Fruit fly (Drosophila melanogaster): ENCODE results near the gene CG8001.

The CG8001 gene

dm6 chr3L:1794943-1795696 lies 39.2 kb downstream of the CG8001 start, which contains the start of the genes alpha-Spec, dlt and Cdc37:
Gene alpha-Spec (minus strand): TSS chr3L:1795328.
Gene dlt (minus strand): TSS chr3L:1795328.
Gene Cdc37 (plus strand): TSS chr3L:1795392.
- no peak for TF ChIP-seq Clk (GFP tag; optimal IDR thresholded peaks at IDR 0.05)
- TF ChIP-seq Mnt (GFP tag; optimal IDR thresholded peaks at IDR 0.05) = peak; percentile 16
- peak; percentile 22 for TF ChIP-seq CG33017 (tag; optimal IDR thresholded peaks at IDR 0.05)
- peak; percentile 44 for TF ChIP-seq CG12768 (GFP tag; optimal IDR thresholded peaks at IDR 0.05)
- peak; percentile 50 for TF ChIP-seq CG7101 (tag; optimal IDR thresholded peaks at IDR 0.05)
- no peak for TF ChIP-seq toe (GFP tag; optimal IDR thresholded peaks at IDR 0.05)
- TF ChIP-seq CG11617 (GFP tag; optimal IDR thresholded peaks at IDR 0.05) = no peak
- no peak for TF ChIP-seq Crg-1 (GFP tag; optimal IDR thresholded peaks at IDR 0.05)
- peak; percentile 15 for TF ChIP-seq cic (GFP tag; optimal IDR thresholded peaks at IDR 0.05)
- TF ChIP-seq tj (GFP tag; optimal IDR thresholded peaks at IDR 0.05) = no peak
- no peak for TF ChIP-seq kay (GFP tag; ENCODE audit: borderline replicate concordance)
- no peak for TF ChIP-seq cnc (optimal IDR thresholded peaks at IDR 0.05)
- no peak for TF ChIP-seq CG7045 (GFP tag; optimal IDR thresholded peaks at IDR 0.05)
- no peak for TF ChIP-seq CG1620 (GFP tag; optimal IDR thresholded peaks at IDR 0.05)
- TF ChIP-seq ovo (GFP tag; optimal IDR thresholded peaks at IDR 0.05) = no peak
- TF ChIP-seq bab1 (GFP tag; optimal IDR thresholded peaks at IDR 0.05) = peak; percentile 68
- no peak for TF ChIP-seq CG5204 (GFP tag; optimal IDR thresholded peaks at IDR 0.05)
- no peak for TF ChIP-seq pad (GFP tag; optimal IDR thresholded peaks at IDR 0.05)
- no peak for TF ChIP-seq Hr96 (GFP tag; optimal IDR thresholded peaks at IDR 0.05)
- TF ChIP-seq CG14711 (tag; optimal IDR thresholded peaks at IDR 0.05) = peak; percentile 44

- TF ChIP-seq tj (GFP tag; optimal IDR thresholded peaks at IDR 0.05) = no peak
- no peak for TF ChIP-seq kay (GFP tag; ENCODE audit: borderline replicate concordance)
- no peak for TF ChIP-seq ovo (GFP tag; optimal IDR thresholded peaks at IDR 0.05)
- TF ChIP-seq CG11617 (GFP tag; optimal IDR thresholded peaks at IDR 0.05) = no peak
- no peak for TF ChIP-seq cic (GFP tag; optimal IDR thresholded peaks at IDR 0.05)
- no peak for TF ChIP-seq bab1 (GFP tag; optimal IDR thresholded peaks at IDR 0.05)
- TF ChIP-seq CG1620 (GFP tag; optimal IDR thresholded peaks at IDR 0.05) = no peak
- no peak for TF ChIP-seq CG5204 (GFP tag; optimal IDR thresholded peaks at IDR 0.05)
- no peak for TF ChIP-seq CG14711 (tag; optimal IDR thresholded peaks at IDR 0.05)
- TF ChIP-seq pad (GFP tag; optimal IDR thresholded peaks at IDR 0.05) = no peak
- no peak for TF ChIP-seq CG7045 (GFP tag; optimal IDR thresholded peaks at IDR 0.05)
- TF ChIP-seq Crg-1 (GFP tag; optimal IDR thresholded peaks at IDR 0.05) = no peak
- no peak for TF ChIP-seq CG7101 (tag; optimal IDR thresholded peaks at IDR 0.05)
- TF ChIP-seq CG12768 (GFP tag; optimal IDR thresholded peaks at IDR 0.05) = no peak
Measured at dm6 chr3L:1797005-1797404, 41.0 kb downstream of the CG8001 start, which contains the start of gene CG12020. Gene CG12020 (plus strand): TSS chr3L:1797305.

- TF ChIP-seq toe (GFP tag; optimal IDR thresholded peaks at IDR 0.05) (no peak), CG14711 (tag; optimal IDR thresholded peaks at IDR 0.05) (peak; percentile 97), bab1 (GFP tag; optimal IDR thresholded peaks at IDR 0.05) (peak; percentile 39)
Measured at dm6 chr3L:1798649-1799048, 42.7 kb downstream of the CG8001 start, which contains the start of gene Patj. Gene Patj (plus strand): TSS chr3L:1798803.

dm6 chr3L:1802802-1803201 lies 46.8 kb downstream of the CG8001 start, which contains the start of the genes JTBR and CG42676:
Gene JTBR (minus strand): TSS chr3L:1802856.
Gene CG42676 (plus strand): TSS chr3L:1803107.
- TF ChIP-seq CG33017 (tag; optimal IDR thresholded peaks at IDR 0.05) (no peak), bab1 (GFP tag; optimal IDR thresholded peaks at IDR 0.05) (peak; percentile 45), CG11617 (GFP tag; optimal IDR thresholded peaks at IDR 0.05) (peak; percentile 17), pad (GFP tag; optimal IDR thresholded peaks at IDR 0.05) (peak; percentile 4), kay (GFP tag; ENCODE audit: borderline replicate concordance) (no peak), CG14711 (tag; optimal IDR thresholded peaks at IDR 0.05) (peak; percentile 25), Clk (GFP tag; optimal IDR thresholded peaks at IDR 0.05) (no peak), cic (GFP tag; optimal IDR thresholded peaks at IDR 0.05) (peak; percentile 22), Mnt (GFP tag; optimal IDR thresholded peaks at IDR 0.05) (peak; percentile 48), CG12768 (GFP tag; optimal IDR thresholded peaks at IDR 0.05) (no peak), toe (GFP tag; optimal IDR thresholded peaks at IDR 0.05) (peak; percentile 39)

dm6 chr3L:1808631-1809030 lies 52.7 kb downstream of the CG8001 start:
- TF ChIP-seq kay (GFP tag; ENCODE audit: borderline replicate concordance) (no peak), CG14711 (tag; optimal IDR thresholded peaks at IDR 0.05) (no peak), CG12768 (GFP tag; optimal IDR thresholded peaks at IDR 0.05) (no peak), CG5204 (GFP tag; optimal IDR thresholded peaks at IDR 0.05) (peak; percentile 4), Crg-1 (GFP tag; optimal IDR thresholded peaks at IDR 0.05) (no peak), tj (GFP tag; optimal IDR thresholded peaks at IDR 0.05) (no peak), CG7045 (GFP tag; optimal IDR thresholded peaks at IDR 0.05) (peak; percentile 45), Clk (GFP tag; optimal IDR thresholded peaks at IDR 0.05) (no peak), Mnt (GFP tag; optimal IDR thresholded peaks at IDR 0.05) (no peak), toe (GFP tag; optimal IDR thresholded peaks at IDR 0.05) (no peak)

Measured in whole organism, adult.